Fruit fly (Drosophila melanogaster): ENCODE results near the gene CG5104.

The CG5104 gene

dm6 chr3L:20540182-20540974, 19.6 kb downstream of the CG5104 start, which contains the start of gene Rcd2:
Gene Rcd2, minus strand, starts transcription at chr3L:20540417.
- TF ChIP-seq HLH106 (tag; optimal IDR thresholded peaks at IDR 0.05) (peak; percentile 72), rgr (GFP tag; optimal IDR thresholded peaks at IDR 0.05) (peak; percentile 51), dl (GFP tag; optimal IDR thresholded peaks at IDR 0.05; ENCODE audit: insufficient read depth in 1 of 2, partially characterized antibody in 2 of 2) (peak; percentile 35 to 75), h (GFP tag; optimal IDR thresholded peaks at IDR 0.05) (peak; percentile 80), Hnf4 (GFP tag; optimal IDR thresholded peaks at IDR 0.05) (peak; percentile 29), Abd-B (GFP tag; optimal IDR thresholded peaks at IDR 0.05) (no peak), Hr83 (GFP tag; optimal IDR thresholded peaks at IDR 0.05; ENCODE audit: poor library complexity, severe bottlenecking) (peak; percentile 50), Hr78 (GFP tag; optimal IDR thresholded peaks at IDR 0.05) (no peak), usp (GFP tag; optimal IDR thresholded peaks at IDR 0.05) (no peak), Mio (GFP tag; optimal IDR thresholded peaks at IDR 0.05) (no peak), Jra (GFP tag; optimal IDR thresholded peaks at IDR 0.05) (no peak), sv (GFP tag; optimal IDR thresholded peaks at IDR 0.05) (peak; percentile 36), tai (GFP tag; optimal IDR thresholded peaks at IDR 0.05) (no peak), fru (GFP tag; optimal IDR thresholded peaks at IDR 0.05) (peak; percentile 83), GATAd (GFP tag; optimal IDR thresholded peaks at IDR 0.05) (no peak), lola (GFP tag; optimal IDR thresholded peaks at IDR 0.05) (no peak), dsf (GFP tag; optimal IDR thresholded peaks at IDR 0.05; ENCODE audit: borderline replicate concordance) (no peak), woc (GFP tag; optimal IDR thresholded peaks at IDR 0.05) (peak; percentile 66), Myc (optimal IDR thresholded peaks at IDR 0.05) (no peak), Dif (GFP tag; optimal IDR thresholded peaks at IDR 0.05; ENCODE audit: partially characterized antibody) (peak; percentile 65), Sp1 (GFP tag; optimal IDR thresholded peaks at IDR 0.05) (peak; percentile 80), brk (GFP tag; optimal IDR thresholded peaks at IDR 0.05) (peak; percentile 62), jim (GFP tag; optimal IDR thresholded peaks at IDR 0.05) (peak; percentile 2), CG32264 (GFP tag; optimal IDR thresholded peaks at IDR 0.05) (peak; percentile 42), Rel (GFP tag; optimal IDR thresholded peaks at IDR 0.05) (peak; percentile 3), Rel (tag; optimal IDR thresholded peaks at IDR 0.05) (no peak), CG9705 (GFP tag; optimal IDR thresholded peaks at IDR 0.05) (peak; percentile 38), ey (GFP tag; optimal IDR thresholded peaks at IDR 0.05) (peak; percentile 50), foxo (GFP tag; optimal IDR thresholded peaks at IDR 0.05) (peak in 1 of 2 experiments; percentile 67), CrebA (GFP tag; optimal IDR thresholded peaks at IDR 0.05; ENCODE audit: borderline replicate concordance) (peak; percentile 79), psq (GFP tag; optimal IDR thresholded peaks at IDR 0.05) (peak; percentile 60), sage (GFP tag; optimal IDR thresholded peaks at IDR 0.05) (peak; percentile 40), br (GFP tag; optimal IDR thresholded peaks at IDR 0.05) (peak; percentile 60), pan (optimal IDR thresholded peaks at IDR 0.05) (no peak), N (GFP tag; optimal IDR thresholded peaks at IDR 0.05) (no peak), Vsx2 (GFP tag; optimal IDR thresholded peaks at IDR 0.05; ENCODE audit: partially characterized antibody) (no peak), OdsH (GFP tag; optimal IDR thresholded peaks at IDR 0.05) (peak; percentile 73), Dfd (GFP tag; optimal IDR thresholded peaks at IDR 0.05) (no peak), dmrt93B (GFP tag; optimal IDR thresholded peaks at IDR 0.05) (peak; percentile 24)
